Worm (Caenorhabditis elegans): ENCODE measurements around the gene M02D8.7.

DNA sequence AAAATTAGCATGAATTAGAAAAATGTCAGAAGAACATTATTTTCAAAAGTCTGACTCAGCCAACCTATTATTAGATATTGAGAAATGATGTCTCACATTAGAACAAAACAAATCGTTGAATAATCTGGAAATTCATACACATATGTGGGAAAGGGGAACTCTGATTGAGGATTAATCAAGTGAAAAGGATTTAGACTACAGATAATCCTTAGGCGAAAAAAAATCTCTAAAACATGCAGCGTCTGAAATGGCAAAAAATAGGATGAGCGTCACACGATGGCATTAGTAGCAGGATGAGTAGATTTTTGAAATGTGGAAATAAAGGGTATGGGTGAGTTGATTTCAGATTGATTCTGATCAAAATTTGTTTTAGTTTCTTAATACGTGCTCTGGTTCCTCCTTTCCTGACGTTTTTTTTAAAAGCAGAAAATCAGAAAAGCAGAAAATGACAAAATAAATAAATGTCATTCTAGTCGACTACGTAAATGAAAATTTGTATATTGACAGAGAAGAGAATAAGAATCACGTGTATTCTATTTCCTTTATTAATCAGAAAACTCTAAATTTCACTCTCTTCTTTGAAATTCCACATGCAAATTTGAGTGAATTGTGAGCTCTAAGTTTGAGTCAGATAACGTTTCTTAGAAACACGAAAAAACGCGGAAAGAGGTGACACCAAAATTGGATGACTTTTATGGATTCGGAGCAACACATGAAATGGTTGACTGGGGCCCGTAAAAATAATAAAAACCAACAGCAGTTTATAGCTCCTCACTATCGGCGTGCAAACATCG is 1.6 kb upstream of the M02D8.7 start:
- TF ChIP-seq pha-4 (tag; optimal IDR thresholded peaks at IDR 0.05) (no peak), ceh-31 (tag; optimal IDR thresholded peaks at IDR 0.05) (no peak), fkh-10 (GFP tag; optimal IDR thresholded peaks at IDR 0.05) (no peak), unc-86 (tag; optimal IDR thresholded peaks at IDR 0.05) (no peak), nhr-11 (tag; optimal IDR thresholded peaks at IDR 0.05) (no peak), hlh-13 (GFP tag; optimal IDR thresholded peaks at IDR 0.05) (no peak), ama-1 (optimal IDR thresholded peaks at IDR 0.05) (no peak), Y22D7AL.16 (tag; optimal IDR thresholded peaks at IDR 0.05) (no peak), ref-2 (tag; optimal IDR thresholded peaks at IDR 0.05) (no peak), C08G9.2 (tag; optimal IDR thresholded peaks at IDR 0.05) (no peak), T23F11.4 (GFP tag; optimal IDR thresholded peaks at IDR 0.05) (no peak)

All from whole organism, late embryonic.